Worm (Caenorhabditis elegans): Measurements from ENCODE around the gene T08B1.1.

DNA sequence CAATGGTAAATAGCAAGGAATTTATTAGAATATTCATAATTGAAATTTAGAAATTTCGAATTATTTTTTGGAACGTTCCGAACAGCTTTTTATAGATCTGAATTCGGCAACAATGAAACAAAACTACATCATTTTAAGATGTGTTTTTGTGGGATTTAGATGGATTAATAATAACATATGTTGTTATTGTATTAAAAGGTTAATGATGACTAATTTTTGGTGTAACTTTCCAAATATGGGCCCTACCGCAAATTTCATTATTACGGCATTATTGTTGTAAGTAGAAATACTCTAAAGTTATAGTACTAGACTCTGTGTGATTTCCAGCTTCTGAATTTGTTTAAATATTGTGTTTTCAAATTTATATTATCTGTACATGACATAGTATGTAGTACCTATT is 27.0 kb upstream of the T08B1.1 start, which contains the start of gene F59A7.11:
- TF ChIP-seq nhr-28 (tag; optimal IDR thresholded peaks at IDR 0.05), result no peak
- no peak for TF ChIP-seq nhr-11 (tag; optimal IDR thresholded peaks at IDR 0.05)
- no peak for TF ChIP-seq nfya-1 (tag; optimal IDR thresholded peaks at IDR 0.05; ENCODE audit: insufficient read depth)
